Fruit fly (Drosophila melanogaster) whole organism, embryonic: ENCODE data around the gene UQCR-C2.

ENCODE experiments used
- Awh ChIP-seq: fragments of 200-800 bp; sonication (Bioruptor generic); IDR thresholded peaks from 2 replicates; pipeline ENCODE4, ENCODE4 v1.3.6; 2022; ENCODE audit warnings: missing biosample characterization, missing genetic modification characterization
- Blimp-1 ChIP-seq: fragments of 200-800 bp; sonication (Bioruptor generic); optimal IDR thresholded peaks from 3 replicates; lab custom pipeline; 2018; ENCODE audit warnings: missing biosample characterization, missing genetic modification characterization, mild to moderate bottlenecking, moderate library complexity, missing genetic modification reagents
- Bteb2 ChIP-seq: fragments of 200-800 bp; sonication (Bioruptor generic); optimal IDR thresholded peaks from 2 replicates; lab custom pipeline; 2016; ENCODE audit warnings: missing biosample characterization, missing genetic modification characterization
- CG10267 ChIP-seq: fragments of 200-800 bp; sonication (Bioruptor generic); optimal IDR thresholded peaks from 2 replicates; lab custom pipeline; 2018; ENCODE audit warnings: missing biosample characterization, mild to moderate bottlenecking, missing genetic modification characterization, moderate library complexity
- CG15269 ChIP-seq: fragments of 200-800 bp; sonication (Bioruptor generic); optimal IDR thresholded peaks from 2 replicates; lab custom pipeline; 2018; ENCODE audit warnings: missing biosample characterization, mild to moderate bottlenecking, missing genetic modification characterization, moderate library complexity
- CG1603 ChIP-seq: fragments of 200-800 bp; sonication (Bioruptor generic); optimal IDR thresholded peaks from 2 replicates; lab custom pipeline; 2019; ENCODE audit warnings: missing biosample characterization, mild to moderate bottlenecking, missing genetic modification characterization, moderate library complexity
- CG17328 ChIP-seq: fragments of 200-800 bp; sonication (Bioruptor generic); IDR thresholded peaks from 2 replicates; pipeline ENCODE4 v1.3.6; 2022; ENCODE audit warnings: missing biosample characterization, missing genetic modification characterization
- CG1792 ChIP-seq: fragments of 200-800 bp; sonication (Bioruptor generic); optimal IDR thresholded peaks from 2 replicates; lab custom pipeline; 2016; ENCODE audit warnings: missing biosample characterization, missing genetic modification characterization
- CG1832 ChIP-seq: fragments of 200-800 bp; sonication (Bioruptor generic); optimal IDR thresholded peaks from 2 replicates; lab custom pipeline; 2017; ENCODE audit warnings: missing biosample characterization, mild to moderate bottlenecking, missing genetic modification characterization, inconsistent platforms
- CG2678 ChIP-seq: fragments of 200-800 bp; sonication (Bioruptor generic); optimal IDR thresholded peaks from 3 replicates; lab custom pipeline; 2019; ENCODE audit warnings: missing biosample characterization, mild to moderate bottlenecking, missing genetic modification characterization, moderate library complexity
- CG2712 ChIP-seq: fragments of 200-800 bp; optimal IDR thresholded peaks from 3 replicates; lab custom pipeline; 2019; ENCODE audit warnings: missing biosample characterization, mild to moderate bottlenecking, missing genetic modification characterization, moderate library complexity
- CG30020 ChIP-seq: fragments of 200-800 bp; optimal IDR thresholded peaks from 2 replicates; lab custom pipeline; 2019; ENCODE audit warnings: missing biosample characterization, mild to moderate bottlenecking, missing genetic modification characterization, moderate library complexity
- CG42726 ChIP-seq: fragments of 200-800 bp; sonication (Bioruptor generic); IDR thresholded peaks from 2 replicates; pipeline ENCODE4 v1.3.6; 2022; ENCODE audit warnings: missing biosample characterization, missing genetic modification characterization; ENCODE audit not compliant: partially characterized antibody
- CG7372 ChIP-seq: fragments of 200-800 bp; sonication (Bioruptor generic); IDR thresholded peaks from 2 replicates; pipeline ENCODE4 v1.3.6; 2022; ENCODE audit warnings: missing biosample characterization, missing genetic modification characterization
- CG7987 ChIP-seq: fragments of 200-800 bp; sonication (Bioruptor generic); optimal IDR thresholded peaks from 2 replicates; lab custom pipeline; 2018; ENCODE audit warnings: missing biosample characterization, mild to moderate bottlenecking, missing genetic modification characterization, moderate library complexity
- CoRest ChIP-seq: fragments of 200-800 bp; sonication (Bioruptor generic); optimal IDR thresholded peaks from 3 replicates; lab custom pipeline; 2018; ENCODE audit warnings: missing biosample characterization, mild to moderate bottlenecking, missing genetic modification characterization, moderate library complexity
- Dll ChIP-seq: fragments of 200-800 bp; sonication (Bioruptor generic); IDR thresholded peaks from 4 replicates; pipeline ENCODE4 v1.3.6; 2022; ENCODE audit warnings: missing biosample characterization, missing genetic modification characterization; ENCODE audit not compliant: partially characterized antibody
- Doc3 ChIP-seq: fragments of 200-800 bp; sonication (Bioruptor generic); IDR thresholded peaks from 3 replicates; pipeline ENCODE4 v1.3.6; 2022; ENCODE audit warnings: missing biosample characterization, missing genetic modification characterization; ENCODE audit not compliant: partially characterized antibody
- Fer1 ChIP-seq: fragments of 200-800 bp; sonication (Bioruptor generic); optimal IDR thresholded peaks from 2 replicates; lab custom pipeline; 2017; ENCODE audit warnings: missing biosample characterization, mild to moderate bottlenecking, missing genetic modification characterization
- HLH4C ChIP-seq: fragments of 200-800 bp; sonication (Bioruptor generic); IDR thresholded peaks from 3 replicates; pipeline ENCODE4 v1.3.6; 2022; ENCODE audit warnings: missing biosample characterization, missing genetic modification characterization; ENCODE audit not compliant: partially characterized antibody
- Med ChIP-seq: fragments of 200-800 bp; sonication (Bioruptor generic); peaks from one replicate; lab custom pipeline; 2016; ENCODE audit warnings: missing biosample characterization, missing genetic modification characterization, mild to moderate bottlenecking, inconsistent platforms, moderate library complexity
- Meics ChIP-seq: fragments of 200-800 bp; sonication (Bioruptor generic); optimal IDR thresholded peaks from 2 replicates; lab custom pipeline; 2017; ENCODE audit warnings: missing biosample characterization, mild to moderate bottlenecking, missing genetic modification characterization
- Myb ChIP-seq: fragments of 200-800 bp; sonication (Bioruptor generic); optimal IDR thresholded peaks from 2 replicates; lab custom pipeline; 2016; ENCODE audit warnings: missing biosample characterization, missing genetic modification characterization
- NFAT ChIP-seq: fragments of 200-800 bp; sonication (Bioruptor generic); IDR thresholded peaks from 2 replicates; pipeline ENCODE4 v1.3.6; 2022; ENCODE audit warnings: missing biosample characterization, missing genetic modification characterization
- Nf-YA ChIP-seq: fragments of 200-800 bp; sonication (Bioruptor generic); IDR thresholded peaks from 2 replicates; pipeline ENCODE4 v1.3.6; 2022; ENCODE audit warnings: missing biosample characterization, missing genetic modification characterization
- PHDP ChIP-seq: fragments of 200-800 bp; sonication (Bioruptor generic); optimal IDR thresholded peaks from 3 replicates; lab custom pipeline; 2018; ENCODE audit warnings: missing biosample characterization, mild to moderate bottlenecking, missing genetic modification characterization, moderate library complexity
- Poxn ChIP-seq: fragments of 200-800 bp; sonication (Bioruptor generic); IDR thresholded peaks from 2 replicates; pipeline ENCODE4 v1.3.6; 2022; ENCODE audit warnings: missing biosample characterization, missing genetic modification characterization
- Rfx ChIP-seq: fragments of 200-800 bp; sonication (Bioruptor generic); IDR thresholded peaks from 2 replicates; pipeline ENCODE4 v1.3.6; 2022; ENCODE audit warnings: missing biosample characterization, missing genetic modification characterization
- Sry-δ ChIP-seq: fragments of 200-800 bp; sonication (Bioruptor generic); optimal IDR thresholded peaks from 2 replicates; lab custom pipeline; 2016; ENCODE audit warnings: missing biosample characterization, missing genetic modification characterization
- Taf1 ChIP-seq: fragments of 200-800 bp; sonication (Bioruptor generic); IDR thresholded peaks from 2 replicates; pipeline ENCODE4 v1.3.6; 2022; ENCODE audit warnings: missing biosample characterization, missing genetic modification characterization
- ato ChIP-seq: fragments of 200-800 bp; sonication (Bioruptor generic); IDR thresholded peaks from 2 replicates; pipeline ENCODE4 v1.3.6; 2022; ENCODE audit warnings: missing biosample characterization, missing genetic modification characterization; ENCODE audit not compliant: partially characterized antibody
- cg ChIP-seq: fragments of 200-800 bp; sonication (Bioruptor generic); optimal IDR thresholded peaks from 3 replicates; lab custom pipeline; 2019; ENCODE audit warnings: missing biosample characterization, mild to moderate bottlenecking, missing genetic modification characterization, moderate library complexity
- dysf ChIP-seq: fragments of 200-800 bp; sonication (Bioruptor generic); IDR thresholded peaks from 3 replicates; pipeline ENCODE4 v1.3.6; 2022; ENCODE audit warnings: missing biosample characterization, missing genetic modification characterization
- fd64A ChIP-seq: fragments of 200-800 bp; sonication (Bioruptor generic); optimal IDR thresholded peaks from 3 replicates; lab custom pipeline; 2018; ENCODE audit warnings: missing biosample characterization, mild to moderate bottlenecking, missing genetic modification characterization
- fu2 ChIP-seq: fragments of 200-800 bp; sonication (Bioruptor generic); optimal IDR thresholded peaks from 2 replicates; lab custom pipeline; 2016; ENCODE audit warnings: missing biosample characterization, missing genetic modification characterization
- gcm ChIP-seq: fragments of 200-800 bp; sonication (Bioruptor generic); optimal IDR thresholded peaks from 2 replicates; lab custom pipeline; 2019; ENCODE audit warnings: missing biosample characterization, mild to moderate bottlenecking, missing genetic modification characterization, moderate library complexity
- gro ChIP-seq: fragments of 200-800 bp; sonication (Bioruptor generic); optimal IDR thresholded peaks from 2 replicates; lab custom pipeline; 2016; ENCODE audit warnings: missing biosample characterization, missing genetic modification characterization
- hbn ChIP-seq: fragments of 200-800 bp; sonication (Bioruptor generic); IDR thresholded peaks from 2 replicates; pipeline ENCODE4 v1.3.6; 2022; ENCODE audit warnings: missing biosample characterization, missing genetic modification characterization; ENCODE audit not compliant: partially characterized antibody
- inv ChIP-seq: fragments of 200-800 bp; sonication (Bioruptor generic); IDR thresholded peaks from 2 replicates; pipeline ENCODE4 v1.3.6; 2022; ENCODE audit warnings: missing biosample characterization, missing genetic modification characterization; ENCODE audit not compliant: partially characterized antibody
- jumu ChIP-seq: fragments of 200-800 bp; sonication (Bioruptor generic); optimal IDR thresholded peaks from 3 replicates; lab custom pipeline; 2016; ENCODE audit warnings: missing biosample characterization, missing genetic modification characterization
- klu ChIP-seq: fragments of 200-800 bp; sonication (Bioruptor generic); IDR thresholded peaks from 2 replicates; pipeline ENCODE4 v1.3.6; 2022; ENCODE audit warnings: missing biosample characterization, missing genetic modification characterization
- pho ChIP-seq: fragments of 200-800 bp; sonication (Bioruptor generic); optimal IDR thresholded peaks from 2 replicates; lab custom pipeline; 2016; ENCODE audit warnings: missing biosample characterization, missing genetic modification characterization
- phol ChIP-seq: fragments of 200-800 bp; sonication (Bioruptor generic); optimal IDR thresholded peaks from 3 replicates; lab custom pipeline; 2018; ENCODE audit warnings: missing biosample characterization, mild to moderate bottlenecking, missing genetic modification characterization, moderate library complexity
- prd ChIP-seq, 3 experiments: fragments of >200 bp in 2 of 3; fragments of 200-800 bp in 1 of 3; sonication (Bioruptor generic) in 1 of 3; optimal IDR thresholded peaks in 2 of 3; IDR thresholded peaks in 1 of 3; 2 replicates in 2 of 3; 3 replicates in 1 of 3; pipeline versions ENCODE4 v1.3.6 to Lab custom; 2017 to 2022; ENCODE audit warnings: missing biosample characterization in 1 of 3, missing genetic modification characterization in 1 of 3
- pzg ChIP-seq: fragments of 200-800 bp; sonication (Bioruptor generic); optimal IDR thresholded peaks from 3 replicates; lab custom pipeline; 2018; ENCODE audit warnings: missing biosample characterization, mild to moderate bottlenecking, missing genetic modification characterization, moderate library complexity
- sna ChIP-seq: fragments of 200-800 bp; sonication (Bioruptor generic); IDR thresholded peaks from 2 replicates; pipeline ENCODE4 v1.3.6; 2022; ENCODE audit warnings: missing biosample characterization, missing genetic modification characterization; ENCODE audit not compliant: partially characterized antibody
- sug ChIP-seq: fragments of 200-800 bp; optimal IDR thresholded peaks from 2 replicates; lab custom pipeline; 2019; ENCODE audit warnings: missing biosample characterization, mild to moderate bottlenecking, missing genetic modification characterization, moderate library complexity
- vnd ChIP-seq: fragments of 200-800 bp; sonication (Bioruptor generic); IDR thresholded peaks from 3 replicates; pipeline ENCODE4 v1.3.6; 2022; ENCODE audit warnings: missing biosample characterization, missing genetic modification characterization; ENCODE audit not compliant: partially characterized antibody

Gene UQCR-C2

DNA sequence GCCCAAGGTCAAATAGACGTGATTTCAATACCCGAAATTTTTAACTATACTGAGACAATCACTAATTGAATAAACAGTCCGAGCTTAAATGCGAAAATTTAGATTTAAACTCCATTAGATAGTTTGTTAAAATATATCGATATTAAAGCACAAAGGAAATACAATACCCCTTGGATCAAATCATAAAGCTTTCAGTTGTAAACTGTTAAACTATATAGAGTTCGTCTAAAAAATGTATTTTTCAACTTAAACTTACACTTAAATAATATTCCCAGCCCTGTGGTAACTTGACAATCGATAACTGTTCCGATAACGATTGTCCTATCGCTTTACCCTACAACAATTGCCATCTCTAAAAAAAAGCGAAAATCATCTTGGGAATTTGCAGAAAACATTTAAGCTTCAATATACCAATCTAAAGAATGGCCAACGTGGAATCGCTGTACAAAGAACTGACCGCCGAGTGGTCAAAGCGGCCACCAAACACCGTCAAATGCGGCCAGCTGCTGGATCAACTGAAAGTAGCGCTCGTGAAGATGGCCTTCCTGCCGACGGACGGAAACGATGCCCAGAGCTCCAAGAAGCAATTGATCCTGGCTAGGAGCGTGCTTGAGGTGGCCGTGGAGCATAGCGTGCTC lies 1.1 kb upstream of the UQCR-C2 start, which contains the start of gene Rpn12 (continued):
- TF ChIP-seq Poxn (GFP tag; lab: Robert Waterston, UW) (no peak), CG2678 (tag; lab: Kevin White, UChicago) (peak; percentile 49), Doc3 (GFP tag; lab: Robert Waterston, UW) (peak; percentile 80), pho (GFP tag; lab: Kevin White, UChicago) (peak; percentile 48), Bteb2 (GFP tag; lab: Kevin White, UChicago) (peak; percentile 65), fd64A (no peak), Rfx (GFP tag; lab: Robert Waterston, UW) (peak; percentile 61), CG17328 (GFP tag; lab: Robert Waterston, UW) (no peak), pzg (peak; percentile 58), Awh (GFP tag; lab: Robert Waterston, UW) (no peak), Sry-δ (peak; percentile 90), CG10267 (tag; lab: Kevin White, UChicago) (peak; percentile 50), CG2712 (peak; percentile 43), CG1603 (peak; percentile 50), gcm (GFP tag; lab: Kevin White, UChicago) (no peak), PHDP (peak; percentile 36), CG15269 (tag; lab: Kevin White, UChicago) (peak; percentile 47), Dll (GFP tag; lab: Robert Waterston, UW) (peak; percentile 88), CG30020 (peak; percentile 37), Fer1 (GFP tag; lab: Kevin White, UChicago) (peak; percentile 56), gro (GFP tag; lab: Kevin White, UChicago) (peak; percentile 64), dysf (no peak), sna (GFP tag; lab: Robert Waterston, UW) (peak; percentile 86), fu2 (GFP tag; lab: Kevin White, UChicago) (peak; percentile 24), HLH4C (peak; percentile 89), vnd (GFP tag; lab: Robert Waterston, UW) (peak; percentile 70; the same call in 2 of the 3 replicates), ato (GFP tag; lab: Robert Waterston, UW) (peak; percentile 72), cg (GFP tag; lab: Kevin White, UChicago) (no peak), phol (peak; percentile 44), CG1792 (GFP tag; lab: Kevin White, UChicago) (peak; percentile 37), sug (tag; lab: Kevin White, UChicago) (peak; percentile 38), inv (GFP tag; lab: Robert Waterston, UW) (peak; percentile 51), jumu (no peak), CoRest (peak; percentile 47), Blimp-1 (peak; percentile 53), NFAT (GFP tag; lab: Robert Waterston, UW) (peak; percentile 28; the same call in 1 of the 2 replicates), Meics (GFP tag; lab: Kevin White, UChicago) (peak; percentile 26), Nf-YA (GFP tag; lab: Robert Waterston, UW) (no peak), prd (optimal IDR thresholded peaks at IDR 0.05; lab: Kevin White, UChicago) (no peak), prd (GFP tag; IDR thresholded peaks at IDR 0.05; lab: Robert Waterston, UW) (no peak), klu (GFP tag; lab: Robert Waterston, UW) (no peak), Taf1 (0 out of 2 replicates have a peak, but pooled peaks have one; percentile 25), CG42726 (GFP tag; lab: Robert Waterston, UW) (no peak; the same call in 1 of the 2 replicates), CG7372 (GFP tag; lab: Robert Waterston, UW) (0 out of 2 replicates have a peak, but pooled peaks have one; percentile 20), CG7987 (GFP tag; lab: Kevin White, UChicago) (no peak), hbn (GFP tag; lab: Robert Waterston, UW) (peak; percentile 82), Med (GFP tag; lab: Kevin White, UChicago) (peak; percentile 76), CG1832 (GFP tag; lab: Kevin White, UChicago) (no peak), Myb (GFP tag; lab: Kevin White, UChicago) (no peak)
